Worm (Caenorhabditis elegans) whole organism, L3 larva: ENCODE results near the gene K01H12.4.

Source experiments
- R02D3.7 ChIP-seq: fragments of 150-350 bp; optimal IDR thresholded peaks from 2 replicates; lab custom pipeline; 2014; ENCODE audit warnings: missing biosample characterization, missing genetic modification characterization
- ZK546.5 ChIP-seq: sonication (generic microtip); optimal IDR thresholded peaks from 2 replicates; lab custom pipeline; 2017; ENCODE audit warnings: missing biosample characterization, missing genetic modification characterization
- aly-2 ChIP-seq: fragments of 150-350 bp; optimal IDR thresholded peaks from 2 replicates; lab custom pipeline; 2014; ENCODE audit warnings: missing biosample characterization, missing genetic modification characterization
- ama-1 ChIP-seq: fragments of 150-350 bp; optimal IDR thresholded peaks from 2 replicates; lab custom pipeline; 2018
- ceh-16 ChIP-seq: sonication (generic microtip); optimal IDR thresholded peaks from 2 replicates; lab custom pipeline; 2017; ENCODE audit warnings: missing biosample characterization, missing genetic modification characterization
- ceh-28 ChIP-seq: fragments of 150-350 bp; optimal IDR thresholded peaks from 2 replicates; lab custom pipeline; 2014; ENCODE audit warnings: missing biosample characterization, missing genetic modification reagents, missing genetic modification characterization
- ceh-82 ChIP-seq: fragments of 150-350 bp; optimal IDR thresholded peaks from 2 replicates; lab custom pipeline; 2014; ENCODE audit warnings: missing biosample characterization, missing genetic modification characterization
- ceh-9 ChIP-seq: sonication (generic microtip); optimal IDR thresholded peaks from 2 replicates; lab custom pipeline; 2018; ENCODE audit warnings: missing biosample characterization, missing genetic modification characterization
- daf-12 ChIP-seq: fragments of 150-350 bp; optimal IDR thresholded peaks from 2 replicates; lab custom pipeline; 2014; ENCODE audit warnings: missing biosample characterization, missing genetic modification reagents, missing genetic modification characterization
- egl-27 ChIP-seq: sonication (generic microtip); optimal IDR thresholded peaks from 4 replicates; lab custom pipeline; 2017; ENCODE audit warnings: missing biosample characterization, missing genetic modification reagents, missing genetic modification characterization
- egl-5 ChIP-seq: fragments of 150-350 bp; optimal IDR thresholded peaks from 2 replicates; lab custom pipeline; 2017; ENCODE audit warnings: missing biosample characterization, missing genetic modification reagents, missing genetic modification characterization, inconsistent platforms
- elt-1 ChIP-seq: fragments of 150-350 bp; optimal IDR thresholded peaks from 2 replicates; lab custom pipeline; 2014; ENCODE audit warnings: missing biosample characterization, missing genetic modification characterization
- elt-2 ChIP-seq: sonication (generic microtip); optimal IDR thresholded peaks from 2 replicates; lab custom pipeline; 2016; ENCODE audit warnings: missing genetic modification reagents, mild to moderate bottlenecking, missing genetic modification characterization, missing compliant biosample characterization
- elt-3 ChIP-seq, 3 experiments: fragments of 150-350 bp in 1 of 3; sonication (generic microtip) in 2 of 3; optimal IDR thresholded peaks; 2 replicates in 2 of 3; 4 replicates in 1 of 3; lab custom pipeline; 2014 to 2017; ENCODE audit warnings: missing biosample characterization in 3 of 3, missing genetic modification characterization in 3 of 3
- eor-1 ChIP-seq, 2 experiments: fragments of 150-350 bp; optimal IDR thresholded peaks; 2 replicates each; lab custom pipeline; 2014 to 2018; ENCODE audit warnings: missing biosample characterization in 2 of 2, missing genetic modification characterization in 2 of 2
- fkh-10 ChIP-seq: sonication (generic microtip); optimal IDR thresholded peaks from 2 replicates; lab custom pipeline; 2017; ENCODE audit warnings: missing biosample characterization, missing genetic modification reagents, missing genetic modification characterization
- fkh-2 ChIP-seq: fragments of 150-350 bp; optimal IDR thresholded peaks from 2 replicates; lab custom pipeline; 2014; ENCODE audit warnings: missing biosample characterization, missing genetic modification reagents, missing genetic modification characterization
- fos-1 ChIP-seq: fragments of 150-350 bp; optimal IDR thresholded peaks from 2 replicates; lab custom pipeline; 2014; ENCODE audit warnings: missing biosample characterization, missing genetic modification characterization
- hmg-11 ChIP-seq: sonication (generic microtip); optimal IDR thresholded peaks from 2 replicates; lab custom pipeline; 2016; ENCODE audit warnings: missing genetic modification characterization, missing compliant biosample characterization
- jun-1 ChIP-seq: fragments of 150-350 bp; optimal IDR thresholded peaks from 2 replicates; lab custom pipeline; 2014; ENCODE audit warnings: missing biosample characterization, missing genetic modification reagents, missing genetic modification characterization
- lin-15B ChIP-seq: fragments of 150-350 bp; optimal IDR thresholded peaks from 2 replicates; lab custom pipeline; 2014; ENCODE audit warnings: missing biosample characterization, missing genetic modification characterization
- lin-39 ChIP-seq: fragments of 150-350 bp; optimal IDR thresholded peaks from 2 replicates; lab custom pipeline; 2018; ENCODE audit warnings: missing biosample characterization, missing genetic modification reagents, missing genetic modification characterization
- lsy-12 ChIP-seq: sonication (generic microtip); optimal IDR thresholded peaks from 2 replicates; lab custom pipeline; 2016; ENCODE audit warnings: mild to moderate bottlenecking, missing genetic modification characterization, missing compliant biosample characterization
- mdl-1 ChIP-seq: fragments of 150-350 bp; optimal IDR thresholded peaks from 2 replicates; lab custom pipeline; 2014; ENCODE audit warnings: missing biosample characterization, missing genetic modification characterization
- mml-1 ChIP-seq: fragments of 150-350 bp; sonication (generic microtip); optimal IDR thresholded peaks from 3 replicates; lab custom pipeline; 2014; ENCODE audit warnings: missing biosample characterization, missing genetic modification characterization
- nfya-1 ChIP-seq: sonication (generic microtip); optimal IDR thresholded peaks from 2 replicates; lab custom pipeline; 2017; ENCODE audit warnings: missing genetic modification characterization, mild to moderate bottlenecking, missing compliant biosample characterization, antibody characterized with exemption, moderate library complexity; ENCODE audit not compliant: insufficient read depth
- nhr-11 ChIP-seq: fragments of 150-350 bp; optimal IDR thresholded peaks from 2 replicates; lab custom pipeline; 2014; ENCODE audit warnings: missing biosample characterization, missing genetic modification characterization
- nhr-12 ChIP-seq: fragments of 150-350 bp; optimal IDR thresholded peaks from 2 replicates; lab custom pipeline; 2014; ENCODE audit warnings: missing biosample characterization, missing genetic modification characterization
- nhr-23 ChIP-seq: fragments of 150-350 bp; optimal IDR thresholded peaks from 2 replicates; lab custom pipeline; 2014; ENCODE audit warnings: missing biosample characterization, missing genetic modification reagents, missing genetic modification characterization
- nhr-237 ChIP-seq: fragments of 150-350 bp; optimal IDR thresholded peaks from 2 replicates; lab custom pipeline; 2014; ENCODE audit warnings: missing biosample characterization, missing genetic modification characterization
- nhr-25 ChIP-seq: sonication (generic microtip); optimal IDR thresholded peaks from 2 replicates; lab custom pipeline; 2017; ENCODE audit warnings: missing biosample characterization, missing genetic modification characterization
- nhr-28 ChIP-seq: fragments of 150-350 bp; optimal IDR thresholded peaks from 2 replicates; lab custom pipeline; 2014; ENCODE audit warnings: missing biosample characterization, missing genetic modification characterization
- nhr-43 ChIP-seq: sonication (generic microtip); optimal IDR thresholded peaks from 2 replicates; lab custom pipeline; 2016; ENCODE audit warnings: mild to moderate bottlenecking, missing genetic modification characterization, missing compliant biosample characterization; ENCODE audit not compliant: poor library complexity, severe bottlenecking
- nhr-67 ChIP-seq: fragments of 150-350 bp; optimal IDR thresholded peaks from 2 replicates; lab custom pipeline; 2014; ENCODE audit warnings: missing biosample characterization, missing genetic modification characterization
- nhr-76 ChIP-seq: fragments of 150-350 bp; sonication (generic microtip); optimal IDR thresholded peaks from 5 replicates; lab custom pipeline; 2014; ENCODE audit warnings: missing biosample characterization, missing genetic modification characterization
- nhr-77 ChIP-seq: fragments of 150-350 bp; optimal IDR thresholded peaks from 2 replicates; lab custom pipeline; 2014; ENCODE audit warnings: missing biosample characterization, missing genetic modification characterization
- pha-4 ChIP-seq: fragments of 150-350 bp; optimal IDR thresholded peaks from 2 replicates; lab custom pipeline; 2014; ENCODE audit warnings: missing biosample characterization, missing genetic modification reagents, missing genetic modification characterization
- pqm-1 ChIP-seq: fragments of 150-350 bp; optimal IDR thresholded peaks from 2 replicates; lab custom pipeline; 2017; ENCODE audit warnings: missing biosample characterization, missing genetic modification characterization, inconsistent platforms
- sea-2 ChIP-seq: fragments of 150-350 bp; sonication (generic microtip); optimal IDR thresholded peaks from 4 replicates; lab custom pipeline; 2014; ENCODE audit warnings: missing biosample characterization, missing genetic modification reagents, missing genetic modification characterization
- skn-1 ChIP-seq: fragments of 150-350 bp; optimal IDR thresholded peaks from 2 replicates; lab custom pipeline; 2014; ENCODE audit warnings: missing biosample characterization, missing genetic modification characterization
- snpc-4 ChIP-seq: fragments of 150-350 bp; optimal IDR thresholded peaks from 2 replicates; lab custom pipeline; 2014; ENCODE audit warnings: missing biosample characterization, missing genetic modification characterization
- tbx-2 ChIP-seq: sonication (generic microtip); optimal IDR thresholded peaks from 2 replicates; lab custom pipeline; 2016; ENCODE audit warnings: mild to moderate bottlenecking, missing genetic modification characterization, missing compliant biosample characterization
- unc-39 ChIP-seq: sonication (generic microtip); optimal IDR thresholded peaks from 4 replicates; lab custom pipeline; 2017; ENCODE audit warnings: missing biosample characterization, missing genetic modification characterization
- unc-62 ChIP-seq: fragments of 150-350 bp; sonication (generic microtip); optimal IDR thresholded peaks from 4 replicates; lab custom pipeline; 2014; ENCODE audit warnings: missing biosample characterization, missing genetic modification reagents, missing genetic modification characterization
- zag-1 ChIP-seq: fragments of 150-350 bp; optimal IDR thresholded peaks from 2 replicates; lab custom pipeline; 2014; ENCODE audit warnings: missing biosample characterization, missing genetic modification characterization
- ztf-11 ChIP-seq: fragments of 150-350 bp; optimal IDR thresholded peaks from 2 replicates; lab custom pipeline; 2014; ENCODE audit warnings: missing biosample characterization, missing genetic modification characterization
- ztf-4 ChIP-seq: fragments of 150-350 bp; optimal IDR thresholded peaks from 2 replicates; lab custom pipeline; 2014; ENCODE audit warnings: missing biosample characterization, missing genetic modification characterization

K01H12.4 gene

DNA sequence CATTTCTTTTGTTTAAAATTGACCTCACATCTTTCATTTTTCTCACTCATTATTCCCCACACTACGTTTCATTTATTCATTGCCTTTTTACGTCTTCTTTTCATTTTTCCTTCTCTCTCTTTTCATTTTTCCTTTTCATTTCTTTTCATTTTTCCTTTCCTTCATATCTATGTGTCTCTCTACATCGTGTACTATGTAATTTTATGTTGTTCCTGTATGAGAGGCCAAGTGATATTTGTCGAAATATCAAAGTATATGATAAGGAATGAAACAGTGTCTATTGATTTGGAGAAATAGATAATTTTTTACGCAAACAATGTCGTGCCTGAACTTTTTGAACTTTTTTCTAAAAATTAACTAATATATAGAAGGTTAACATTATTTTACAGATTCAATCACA lies 3.6 kb downstream of the K01H12.4 start (continued):
- no peak for TF ChIP-seq egl-27 (tag; lab: Kevin White, UChicago)

DNA sequence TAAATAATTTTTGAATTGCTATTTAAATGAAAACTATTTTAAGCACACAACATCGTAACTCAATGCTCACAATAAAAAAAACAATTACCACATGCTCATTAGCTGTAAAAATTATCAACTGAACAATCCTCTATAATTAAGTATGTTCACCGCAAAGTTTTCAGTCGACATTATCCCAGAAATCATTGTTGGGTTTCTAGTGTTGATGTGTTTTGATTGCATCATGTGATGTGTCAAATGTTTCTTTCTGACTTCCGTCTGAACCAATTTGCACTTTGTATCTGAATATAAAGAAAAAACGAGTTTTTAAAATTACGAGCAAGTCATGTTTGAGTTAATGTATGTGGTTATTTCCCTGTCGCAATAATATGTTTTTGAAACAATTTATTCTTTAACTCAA lies 5.0 kb downstream of the K01H12.4 start:
- TF ChIP-seq nhr-28 (tag; lab: Kevin White, UChicago) (no peak), skn-1 (tag; lab: Kevin White, UChicago) (peak; percentile 15)
- TF ChIP-seq, all 47 proteins: peak for 1

DNA sequence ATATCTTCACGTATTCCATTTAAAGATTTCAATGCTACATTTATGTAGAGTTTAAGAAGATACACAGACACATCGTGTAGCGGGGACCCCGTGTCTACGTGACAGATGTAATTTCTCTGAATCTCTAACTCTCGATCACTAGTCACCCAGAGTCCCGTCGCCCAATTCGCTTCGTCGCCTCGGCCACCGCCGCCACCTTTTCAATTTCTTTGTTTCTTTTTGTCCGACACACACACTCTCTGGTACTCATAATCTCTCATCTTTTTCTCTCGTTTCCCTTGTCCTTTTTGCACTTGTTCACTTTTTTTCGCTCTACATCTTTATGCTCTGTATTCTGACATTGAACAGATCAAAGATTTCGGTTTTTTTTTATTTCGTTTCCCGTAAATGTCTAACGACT lies 5.5 kb downstream of the K01H12.4 start:
- TF ChIP-seq ceh-9 (tag; lab: Kevin White, UChicago) (no peak), lin-39 (tag; lab: Kevin White, UChicago) (peak; percentile 53), ama-1 (peak; percentile 86), pqm-1 (peak; percentile 80), pha-4 (tag; lab: Kevin White, UChicago) (peak; percentile 90), nhr-25 (tag; lab: Kevin White, UChicago) (peak; percentile 77), mdl-1 (tag; lab: Kevin White, UChicago) (no peak), nhr-28 (tag; lab: Kevin White, UChicago) (no peak), skn-1 (tag; lab: Kevin White, UChicago) (peak; percentile 99), nhr-77 (tag; lab: Kevin White, UChicago) (no peak), tbx-2 (peak; percentile 37), nhr-11 (tag; lab: Kevin White, UChicago) (peak; percentile 5), elt-2 (tag; lab: Kevin White, UChicago) (peak; percentile 77), fos-1 (no peak), ZK546.5 (tag; lab: Kevin White, UChicago) (no peak), fkh-10 (GFP tag; lab: Kevin White, UChicago) (no peak), unc-62 (GFP tag; lab: Kevin White, UChicago) (no peak), R02D3.7 (tag; lab: Kevin White, UChicago) (peak; percentile 4), nhr-12 (tag; lab: Kevin White, UChicago) (no peak), aly-2 (tag; lab: Kevin White, UChicago) (no peak), eor-1 (tag; optimal IDR thresholded peaks at IDR 0.05; lab: Kevin White, UChicago) (no peak), hmg-11 (peak; percentile 68), jun-1 (peak; percentile 76), nhr-43 (tag; lab: Kevin White, UChicago) (peak; percentile 57), nfya-1 (tag; lab: Kevin White, UChicago) (peak; percentile 79), ceh-16 (tag; lab: Kevin White, UChicago) (no peak), elt-1 (tag; lab: Kevin White, UChicago) (peak; percentile 23), zag-1 (tag; lab: Kevin White, UChicago) (no peak), nhr-23 (tag; lab: Kevin White, UChicago) (peak; percentile 82), ceh-28 (peak; percentile 52), mml-1 (tag; lab: Kevin White, UChicago) (no peak), egl-27 (tag; lab: Kevin White, UChicago) (no peak), nhr-237 (tag; lab: Kevin White, UChicago) (no peak), fkh-2 (tag; lab: Kevin White, UChicago) (no peak), elt-3 (tag; optimal IDR thresholded peaks at IDR 0.05; lab: Kevin White, UChicago) (no peak), nhr-67 (tag; lab: Kevin White, UChicago) (no peak), unc-39 (tag; lab: Kevin White, UChicago) (no peak), ztf-11 (tag; lab: Kevin White, UChicago) (no peak), daf-12 (tag; lab: Kevin White, UChicago) (no peak), lin-15B (tag; lab: Kevin White, UChicago) (peak; percentile 54), sea-2 (no peak), ztf-4 (tag; lab: Kevin White, UChicago) (no peak), nhr-76 (tag; lab: Kevin White, UChicago) (no peak), snpc-4 (tag; lab: Kevin White, UChicago) (peak; percentile 32), ceh-82 (no peak), egl-5 (tag; lab: Kevin White, UChicago) (peak; percentile 68), lsy-12 (no peak)
